Worm (Caenorhabditis elegans) whole organism, L4/young adult: ENCODE data around the gene mcm-5.

Experiments used
- W03F9.2 ChIP-seq: fragments of 150-350 bp; optimal IDR thresholded peaks from 2 replicates; lab custom pipeline; 2014; ENCODE audit warnings: missing biosample characterization, missing genetic modification characterization
- dao-5 ChIP-seq: sonication (generic microtip); optimal IDR thresholded peaks from 2 replicates; lab custom pipeline; 2016; ENCODE audit warnings: missing genotype, missing genetic modification characterization, moderate library complexity, missing compliant biosample characterization
- him-1 ChIP-seq: sonication (generic microtip); optimal IDR thresholded peaks from 2 replicates; lab custom pipeline; 2016; ENCODE audit warnings: missing genotype, missing genetic modification reagents, missing genetic modification characterization, missing compliant biosample characterization

mcm-5 gene

ce11 chrIII:4278203-4278602 is 12.9 kb downstream of the mcm-5 start:
- TF ChIP-seq him-1 (tag; lab: Kevin White, UChicago) (no peak), dao-5 (no peak), W03F9.2 (tag; lab: Kevin White, UChicago) (no peak)

ce11 chrIII:4277762-4278161 is 13.3 kb downstream of the mcm-5 start:
- TF ChIP-seq him-1 (tag; lab: Kevin White, UChicago), result no peak
- no peak for TF ChIP-seq dao-5
- TF ChIP-seq W03F9.2 (tag; lab: Kevin White, UChicago), result no peak

ce11 chrIII:4276277-4276676 is 14.8 kb downstream of the mcm-5 start:
- no peak for TF ChIP-seq dao-5

- TF ChIP-seq dao-5 (no peak), W03F9.2 (tag; lab: Kevin White, UChicago) (no peak), him-1 (tag; lab: Kevin White, UChicago) (no peak)
These were observed 15.4 kb downstream of the mcm-5 start for ce11 chrIII:4275704-4276103.

- no peak for TF ChIP-seq W03F9.2 (tag; lab: Kevin White, UChicago)
- TF ChIP-seq him-1 (tag; lab: Kevin White, UChicago), result no peak
- TF ChIP-seq dao-5, result no peak
These were observed 16.5 kb downstream of the mcm-5 start for ce11 chrIII:4274524-4274923.

ce11 chrIII:4272864-4273263 is 18.2 kb downstream of the mcm-5 start:
- TF ChIP-seq dao-5 (no peak), W03F9.2 (tag; lab: Kevin White, UChicago) (no peak), him-1 (tag; lab: Kevin White, UChicago) (no peak)

ce11 chrIII:4271059-4271458 is 20.0 kb downstream of the mcm-5 start:
- TF ChIP-seq him-1 (tag; lab: Kevin White, UChicago), result no peak
- TF ChIP-seq dao-5, result no peak
- TF ChIP-seq W03F9.2 (tag; lab: Kevin White, UChicago), result no peak

ce11 chrIII:4269220-4269935 is 21.7 kb downstream of the mcm-5 start, which contains the start of the genes sftb-1 and R10E4.1:
TSS of gene sftb-1 (minus strand) at chrIII:4269270.
TSS of gene R10E4.1 (plus strand) at chrIII:4269743.
- TF ChIP-seq dao-5, result no peak
- peak; percentile 64 for TF ChIP-seq W03F9.2 (tag; lab: Kevin White, UChicago)

ce11 chrIII:4265892-4266291 is 25.2 kb downstream of the mcm-5 start:
- TF ChIP-seq W03F9.2 (tag; lab: Kevin White, UChicago) (no peak), dao-5 (no peak), him-1 (tag; lab: Kevin White, UChicago) (no peak)

- TF ChIP-seq dao-5 (no peak), him-1 (tag; lab: Kevin White, UChicago) (no peak), W03F9.2 (tag; lab: Kevin White, UChicago) (no peak)
These were observed 28.0 kb downstream of the mcm-5 start, which contains the start of gene T08A11.1 for ce11 chrIII:4263048-4263447. TSS of gene T08A11.1 (minus strand) at chrIII:4263148.

ce11 chrIII:4257896-4258295 is 33.2 kb downstream of the mcm-5 start:
- no peak for TF ChIP-seq him-1 (tag; lab: Kevin White, UChicago)

ce11 chrIII:4247571-4247970 is 43.5 kb downstream of the mcm-5 start, which contains the start of gene Y44F5A.1:
TSS of gene Y44F5A.1 (minus strand) at chrIII:4247671.
- TF ChIP-seq dao-5, result no peak
- no peak for TF ChIP-seq him-1 (tag; lab: Kevin White, UChicago)

- TF ChIP-seq dao-5 (no peak), him-1 (tag; lab: Kevin White, UChicago) (no peak), W03F9.2 (tag; lab: Kevin White, UChicago) (no peak)
These were observed 46.8 kb downstream of the mcm-5 start, which contains the start of gene zhit-2 for ce11 chrIII:4244285-4244684. TSS of gene zhit-2 (minus strand) at chrIII:4244385.

- no peak for TF ChIP-seq W03F9.2 (tag; lab: Kevin White, UChicago)
- no peak for TF ChIP-seq dao-5
- TF ChIP-seq him-1 (tag; lab: Kevin White, UChicago), result no peak
These were observed 47.6 kb downstream of the mcm-5 start, which contains the start of gene mrpl-21 for ce11 chrIII:4243461-4243860. TSS of gene mrpl-21 (minus strand) at chrIII:4243561.

- TF ChIP-seq him-1 (tag; lab: Kevin White, UChicago) (no peak), W03F9.2 (tag; lab: Kevin White, UChicago) (no peak), dao-5 (no peak)
These were observed 48.7 kb downstream of the mcm-5 start, which contains the start of gene F43C1.7 for ce11 chrIII:4242225-4242862. TSS of gene F43C1.7 (minus strand) at chrIII:4242575.
